Fruit fly (Drosophila melanogaster): ENCODE data around the gene CG43063.

DNA sequence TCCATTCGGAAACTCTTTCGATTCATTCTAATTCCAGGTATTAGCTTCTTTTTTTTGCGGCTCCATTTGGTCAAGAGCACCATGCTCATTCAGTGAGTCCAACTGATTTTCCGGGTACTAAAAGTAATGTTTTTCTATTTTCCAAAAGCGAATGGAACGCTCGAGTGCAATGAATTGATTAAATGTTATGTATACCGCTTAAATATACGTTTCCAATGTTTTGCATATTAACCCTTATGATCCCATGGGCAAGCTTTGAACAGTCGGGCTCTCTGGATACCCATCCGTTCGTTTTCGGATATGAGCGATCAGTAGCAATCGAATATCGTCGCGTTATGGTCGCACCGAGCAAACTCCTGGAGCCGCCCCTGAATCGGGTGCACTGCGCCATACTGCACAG, 38.6 kb upstream of the CG43063 start, which contains the start of gene CG31157:
- no peak for TF ChIP-seq CG14711 (tag; optimal IDR thresholded peaks at IDR 0.05)
- no peak for TF ChIP-seq pad (GFP tag; optimal IDR thresholded peaks at IDR 0.05)
- no peak for TF ChIP-seq CG11617 (GFP tag; optimal IDR thresholded peaks at IDR 0.05)
- no peak for TF ChIP-seq CG5204 (GFP tag; optimal IDR thresholded peaks at IDR 0.05)
- no peak for TF ChIP-seq tj (GFP tag; optimal IDR thresholded peaks at IDR 0.05)
- TF ChIP-seq CG33017 (tag; optimal IDR thresholded peaks at IDR 0.05): no peak
- no peak for TF ChIP-seq cnc (optimal IDR thresholded peaks at IDR 0.05)
- no peak for TF ChIP-seq bab1 (GFP tag; optimal IDR thresholded peaks at IDR 0.05)
- TF ChIP-seq CG7101 (tag; optimal IDR thresholded peaks at IDR 0.05): no peak
